Fruit fly (Drosophila melanogaster) Kc167 (cell line): ENCODE results near the gene Mur18B.

Experiments used
- Myc ChIP-seq: fragments of >200 bp; optimal IDR thresholded peaks from 2 replicates; lab custom pipeline; 2017; ENCODE audit warnings: missing external identifiers
- Sin3A ChIP-seq: fragments of >200 bp; optimal IDR thresholded peaks from 2 replicates; lab custom pipeline; 2018; ENCODE audit warnings: missing external identifiers
- h ChIP-seq: fragments of >200 bp; optimal IDR thresholded peaks from 3 replicates; lab custom pipeline; 2018; ENCODE audit warnings: missing external identifiers
- insv ChIP-seq: fragments of >200 bp; optimal IDR thresholded peaks from 3 replicates; lab custom pipeline; 2018; ENCODE audit warnings: missing external identifiers
- psq ChIP-seq: fragments of >200 bp; optimal IDR thresholded peaks from 2 replicates; lab custom pipeline; 2017; ENCODE audit warnings: missing external identifiers

DNA sequence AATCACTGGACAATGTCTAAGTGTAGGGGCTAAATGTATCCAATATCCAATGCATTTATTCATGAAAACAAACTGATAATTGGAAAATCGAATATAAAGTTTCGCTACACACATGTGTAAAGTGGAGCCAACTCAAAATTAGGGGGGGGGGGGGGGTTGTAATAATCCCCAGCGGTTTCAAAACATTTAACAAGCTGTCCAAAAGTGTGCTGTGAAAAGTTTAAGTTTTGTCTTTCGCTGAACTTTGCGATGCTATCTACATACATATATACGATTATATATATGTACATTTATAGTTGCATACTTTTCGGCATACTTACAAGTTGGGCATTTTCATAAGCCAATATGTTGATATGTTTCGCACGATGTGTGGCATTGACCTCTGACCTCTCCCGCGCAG lies 36.3 kb downstream of the Mur18B start:
- TF ChIP-seq psq (lab: Kevin White, UChicago) (no peak), Myc (lab: Kevin White, UChicago) (no peak), insv (no peak), Sin3A (no peak), h (lab: Kevin White, UChicago) (no peak)
